Worm (Caenorhabditis elegans) whole organism, early embryonic: Measurements from ENCODE around the gene pho-4.

Experiments used
- B0310.2 ChIP-seq: sonication (generic microtip); optimal IDR thresholded peaks from 2 replicates; lab custom pipeline; 2016; ENCODE audit warnings: mild to moderate bottlenecking, missing genetic modification characterization, missing compliant biosample characterization
- F13C5.2 ChIP-seq: sonication (generic microtip); optimal IDR thresholded peaks from 2 replicates; lab custom pipeline; 2017; ENCODE audit warnings: mild to moderate bottlenecking, missing genetic modification characterization, inconsistent platforms, missing compliant biosample characterization
- aly-1 ChIP-seq: sonication (generic microtip); optimal IDR thresholded peaks from 2 replicates; lab custom pipeline; 2016; ENCODE audit warnings: missing genetic modification characterization, missing compliant biosample characterization
- ama-1 ChIP-seq: fragments of 150-350 bp; optimal IDR thresholded peaks from 2 replicates; lab custom pipeline; 2014
- ets-7 ChIP-seq: sonication (generic microtip); optimal IDR thresholded peaks from 2 replicates; lab custom pipeline; 2016; ENCODE audit warnings: missing genotype, missing genetic modification characterization, missing compliant biosample characterization
- flt-1 ChIP-seq: fragments of 200-800 bp; sonication (Bioruptor generic); IDR thresholded peaks from 2 replicates; pipeline ENCODE4 v1.3.6; 2022; ENCODE audit warnings: missing genetic modification characterization, missing compliant biosample characterization
- hmbx-1 ChIP-seq: sonication (generic microtip); optimal IDR thresholded peaks from 2 replicates; lab custom pipeline; 2016; ENCODE audit warnings: mild to moderate bottlenecking, missing genetic modification characterization, missing compliant biosample characterization
- hmg-4 ChIP-seq: fragments of 200-800 bp; sonication (Bioruptor generic); optimal IDR thresholded peaks from 2 replicates; lab custom pipeline; 2018; ENCODE audit warnings: mild to moderate bottlenecking, missing genetic modification characterization, missing compliant biosample characterization
- hnd-1 ChIP-seq: sonication (generic microtip); optimal IDR thresholded peaks from 2 replicates; lab custom pipeline; 2016; ENCODE audit warnings: missing genetic modification characterization, missing compliant biosample characterization
- scrt-1 ChIP-seq: fragments of 200-800 bp; sonication (Bioruptor generic); IDR thresholded peaks from 2 replicates; pipeline ENCODE4 v1.3.6; 2022; ENCODE audit warnings: missing genetic modification characterization, missing compliant biosample characterization
- sea-1 ChIP-seq: fragments of 200-800 bp; sonication (Bioruptor generic); conservative IDR thresholded peaks from 2 replicates; pipeline ENCODE4 v1.3.6; 2022; ENCODE audit warnings: missing genetic modification characterization, missing compliant biosample characterization

ce11 chrII:5246791-5247361 is 8.6 kb upstream of the pho-4 start, which contains the start of gene ptr-6:
- TF ChIP-seq ama-1 (lab: Kevin White, UChicago) (no peak), B0310.2 (tag; lab: Kevin White, UChicago) (no peak), sea-1 (GFP tag; lab: Robert Waterston, UW) (no peak), hmbx-1 (tag; lab: Kevin White, UChicago) (no peak), flt-1 (GFP tag; lab: Robert Waterston, UW) (no peak), hnd-1 (tag; lab: Kevin White, UChicago) (no peak), ets-7 (tag; lab: Kevin White, UChicago) (no peak), aly-1 (tag; lab: Kevin White, UChicago) (no peak), scrt-1 (GFP tag; lab: Robert Waterston, UW) (no peak), F13C5.2 (tag; lab: Kevin White, UChicago) (no peak), hmg-4 (GFP tag; lab: Kevin White, UChicago) (no peak)
